Worm (Caenorhabditis elegans) whole organism, L1 larva: Measurements from ENCODE around the gene ddn-2.

Experiments
- C16A3.4 ChIP-seq: fragments of 150-350 bp; optimal IDR thresholded peaks from 2 replicates; lab custom pipeline; 2014; ENCODE audit warnings: missing biosample characterization, missing genetic modification characterization
- Y116A8C.19 ChIP-seq: sonication (generic microtip); optimal IDR thresholded peaks from 2 replicates; lab custom pipeline; 2016; ENCODE audit warnings: missing compliant biosample characterization, missing genetic modification characterization, borderline replicate concordance
- ceh-90 ChIP-seq: sonication (generic microtip); optimal IDR thresholded peaks from 2 replicates; lab custom pipeline; 2016; ENCODE audit warnings: missing genetic modification characterization, missing compliant biosample characterization
- ces-1 ChIP-seq: fragments of 150-350 bp; optimal IDR thresholded peaks from 2 replicates; lab custom pipeline; 2014; ENCODE audit warnings: missing biosample characterization, missing genetic modification reagents, missing genetic modification characterization
- efl-1 ChIP-seq, 4 experiments: fragments of 150-350 bp; optimal IDR thresholded peaks in 3 of 4; peaks in 1 of 4; 1 replicate in 1 of 4; 2 replicates in 3 of 4; lab custom pipeline; 2014; ENCODE audit warnings: missing biosample characterization in 2 of 4, missing genetic modification characterization in 2 of 4, missing genetic modification reagents in 2 of 4
- efl-3 ChIP-seq: fragments of 200-800 bp; sonication (Bioruptor generic); optimal IDR thresholded peaks from 2 replicates; lab custom pipeline; 2018; ENCODE audit warnings: mild to moderate bottlenecking, missing genetic modification characterization, missing compliant biosample characterization
- egl-13 ChIP-seq: sonication (generic microtip); optimal IDR thresholded peaks from 2 replicates; lab custom pipeline; 2016; ENCODE audit warnings: missing genotype, missing genetic modification reagents, missing genetic modification characterization, missing compliant biosample characterization
- elt-2 ChIP-seq: sonication (generic microtip); optimal IDR thresholded peaks from 2 replicates; lab custom pipeline; 2016; ENCODE audit warnings: missing genetic modification characterization, mild to moderate bottlenecking, inconsistent platforms, missing compliant biosample characterization, missing genetic modification reagents
- ets-5 ChIP-seq: fragments of 200-800 bp; sonication (Bioruptor generic); IDR thresholded peaks from 2 replicates; pipeline ENCODE4 v1.3.6; 2022; ENCODE audit warnings: missing genetic modification characterization, missing compliant biosample characterization
- fkh-10 ChIP-seq: sonication (generic microtip); optimal IDR thresholded peaks from 2 replicates; lab custom pipeline; 2017; ENCODE audit warnings: missing biosample characterization, missing genetic modification reagents, missing genetic modification characterization
- fos-1 ChIP-seq: fragments of 150-350 bp; optimal IDR thresholded peaks from 2 replicates; lab custom pipeline; 2014; ENCODE audit warnings: missing biosample characterization, missing genetic modification characterization
- hlh-4 ChIP-seq: sonication (generic microtip); optimal IDR thresholded peaks from 2 replicates; lab custom pipeline; 2016; ENCODE audit warnings: mild to moderate bottlenecking, missing genetic modification characterization, missing compliant biosample characterization
- isw-1 ChIP-seq: fragments of 200-800 bp; sonication (Bioruptor generic); IDR thresholded peaks from 2 replicates; pipeline ENCODE4 v1.3.6; 2022; ENCODE audit warnings: missing genetic modification characterization, missing compliant biosample characterization
- lin-13 ChIP-seq: fragments of 150-350 bp; optimal IDR thresholded peaks from 2 replicates; lab custom pipeline; 2014; ENCODE audit warnings: missing biosample characterization, missing genetic modification reagents, missing genetic modification characterization
- lin-35 ChIP-seq, 2 experiments: fragments of 150-350 bp; optimal IDR thresholded peaks; 2 replicates each; lab custom pipeline; 2014; ENCODE audit warnings: missing biosample characterization in 2 of 2, missing genetic modification characterization in 2 of 2, missing genetic modification reagents in 2 of 2
- lin-39 ChIP-seq: fragments of 150-350 bp; optimal IDR thresholded peaks from 2 replicates; lab custom pipeline; 2014; ENCODE audit warnings: missing biosample characterization, missing genetic modification reagents, missing genetic modification characterization
- lir-3 ChIP-seq: sonication (generic microtip); optimal IDR thresholded peaks from 2 replicates; lab custom pipeline; 2016; ENCODE audit warnings: mild to moderate bottlenecking, missing genetic modification characterization, moderate library complexity, missing compliant biosample characterization; ENCODE audit not compliant: poor library complexity
- mab-9 ChIP-seq: fragments of 200-800 bp; sonication (Bioruptor generic); IDR thresholded peaks from 2 replicates; pipeline ENCODE4 v1.3.6; 2022; ENCODE audit warnings: missing genetic modification reagents, missing genetic modification characterization, missing compliant biosample characterization
- nhr-12 ChIP-seq: sonication (generic microtip); optimal IDR thresholded peaks from 2 replicates; lab custom pipeline; 2017; ENCODE audit warnings: missing biosample characterization, missing genetic modification characterization
- nhr-19 ChIP-seq: fragments of 200-800 bp; sonication (Bioruptor generic); conservative IDR thresholded peaks from 2 replicates; pipeline ENCODE4 v1.3.6; 2022; ENCODE audit warnings: missing genetic modification characterization, missing compliant biosample characterization
- nhr-28 ChIP-seq: fragments of 150-350 bp; optimal IDR thresholded peaks from 2 replicates; lab custom pipeline; 2014; ENCODE audit warnings: missing biosample characterization, missing genetic modification characterization
- nhr-76 ChIP-seq: sonication (generic microtip); optimal IDR thresholded peaks from 2 replicates; lab custom pipeline; 2017; ENCODE audit warnings: missing biosample characterization, missing genetic modification characterization
- nhr-84 ChIP-seq: sonication (generic microtip); optimal IDR thresholded peaks from 2 replicates; lab custom pipeline; 2017; ENCODE audit warnings: missing biosample characterization, missing genetic modification characterization
- nhr-90 ChIP-seq: sonication (generic microtip); optimal IDR thresholded peaks from 2 replicates; lab custom pipeline; 2016; ENCODE audit warnings: mild to moderate bottlenecking, missing genetic modification characterization, missing compliant biosample characterization; ENCODE audit not compliant: poor library complexity
- pqm-1 ChIP-seq: sonication (generic microtip); optimal IDR thresholded peaks from 3 replicates; lab custom pipeline; 2017; ENCODE audit warnings: missing biosample characterization, missing genetic modification characterization
- skn-1 ChIP-seq: fragments of 150-350 bp; optimal IDR thresholded peaks from 2 replicates; lab custom pipeline; 2014; ENCODE audit warnings: missing biosample characterization, missing genetic modification characterization
- snu-23 ChIP-seq: sonication (generic microtip); optimal IDR thresholded peaks from 2 replicates; lab custom pipeline; 2016; ENCODE audit warnings: missing genetic modification characterization, missing compliant biosample characterization
- sox-4 ChIP-seq: sonication (generic microtip); optimal IDR thresholded peaks from 2 replicates; lab custom pipeline; 2016; ENCODE audit warnings: missing genetic modification characterization, missing compliant biosample characterization
- sptf-1 ChIP-seq: fragments of 150-350 bp; optimal IDR thresholded peaks from 2 replicates; lab custom pipeline; 2014; ENCODE audit warnings: missing biosample characterization, missing genetic modification characterization
- tbx-2 ChIP-seq: sonication (generic microtip); optimal IDR thresholded peaks from 2 replicates; lab custom pipeline; 2016; ENCODE audit warnings: missing genetic modification characterization, missing compliant biosample characterization
- unc-30 ChIP-seq: sonication (generic microtip); optimal IDR thresholded peaks from 2 replicates; lab custom pipeline; 2017; ENCODE audit warnings: missing biosample characterization, missing genetic modification characterization
- unc-86 ChIP-seq: sonication (generic microtip); optimal IDR thresholded peaks from 2 replicates; lab custom pipeline; 2016; ENCODE audit warnings: missing genetic modification characterization, missing compliant biosample characterization
- vab-15 ChIP-seq: sonication (generic microtip); optimal IDR thresholded peaks from 2 replicates; lab custom pipeline; 2017; ENCODE audit warnings: missing genotype, mild to moderate bottlenecking, missing genetic modification characterization, missing compliant biosample characterization
- xbp-1 ChIP-seq: sonication (generic microtip); optimal IDR thresholded peaks from 2 replicates; lab custom pipeline; 2016; ENCODE audit warnings: missing genetic modification characterization, missing compliant biosample characterization
- zag-1 ChIP-seq: fragments of 150-350 bp; optimal IDR thresholded peaks from 2 replicates; lab custom pipeline; 2014; ENCODE audit warnings: missing biosample characterization, missing genetic modification characterization

ddn-2 gene

DNA sequence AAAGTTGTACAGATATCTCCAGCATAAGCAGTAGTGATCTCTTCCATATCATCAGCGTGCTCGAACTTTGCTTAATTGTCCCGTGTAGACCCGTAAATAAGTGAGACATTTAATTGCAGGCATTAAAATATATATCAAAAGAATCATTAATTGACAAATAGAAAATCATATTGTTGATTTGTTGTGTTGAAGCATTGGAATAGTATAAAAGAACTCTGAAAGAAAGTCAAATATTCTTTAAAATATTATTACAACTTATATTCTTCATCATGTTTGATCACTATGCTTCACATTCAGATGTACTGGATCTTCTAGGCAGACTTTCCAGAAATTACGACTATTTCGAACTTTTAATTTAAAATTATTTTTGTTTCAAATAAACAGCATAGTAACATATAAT lies 16.7 kb downstream of the ddn-2 start, which contains the start of gene F58G1.8:
TSS of gene F58G1.8 (minus strand) at position 101 of the 400 bp plus-strand sequence.
- no peak for TF ChIP-seq lir-3 (tag; lab: Kevin White, UChicago)

DNA sequence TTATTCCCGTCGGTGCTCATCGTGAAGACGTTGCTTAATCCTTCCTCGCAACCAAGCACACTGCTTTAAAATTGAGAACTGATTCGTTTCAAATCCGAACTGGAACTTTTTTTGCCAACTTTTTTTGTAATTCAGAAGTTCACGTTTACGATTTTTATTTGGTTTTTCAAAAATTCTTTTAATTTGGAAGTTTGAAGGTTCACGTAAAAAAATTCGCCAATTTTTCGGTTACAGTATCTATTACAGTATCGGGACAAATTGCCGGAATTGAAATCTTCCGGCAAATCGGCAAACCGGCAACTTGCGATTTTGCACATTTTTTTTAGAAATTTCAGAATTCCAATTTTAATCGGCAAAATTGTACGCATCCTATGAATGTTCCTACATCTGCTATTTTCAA lies 19.4 kb downstream of the ddn-2 start, which contains the start of gene F58G1.3:
TSS of gene F58G1.3 (minus strand) at position 101 of the 400 bp plus-strand sequence.
- no peak for TF ChIP-seq zag-1 (tag; lab: Kevin White, UChicago)
- TF ChIP-seq lin-39 (tag; lab: Kevin White, UChicago), result no peak
- TF ChIP-seq efl-3 (GFP tag; lab: Kevin White, UChicago), result no peak
- no peak for TF ChIP-seq lir-3 (tag; lab: Kevin White, UChicago)
- TF ChIP-seq lin-13, result no peak
- TF ChIP-seq mab-9 (GFP tag; lab: Robert Waterston, UW), result no peak
- TF ChIP-seq nhr-28 (tag; lab: Kevin White, UChicago), result no peak
- no peak for TF ChIP-seq ces-1 (GFP tag; lab: Kevin White, UChicago)
- TF ChIP-seq unc-86 (tag; lab: Kevin White, UChicago), result no peak

DNA sequence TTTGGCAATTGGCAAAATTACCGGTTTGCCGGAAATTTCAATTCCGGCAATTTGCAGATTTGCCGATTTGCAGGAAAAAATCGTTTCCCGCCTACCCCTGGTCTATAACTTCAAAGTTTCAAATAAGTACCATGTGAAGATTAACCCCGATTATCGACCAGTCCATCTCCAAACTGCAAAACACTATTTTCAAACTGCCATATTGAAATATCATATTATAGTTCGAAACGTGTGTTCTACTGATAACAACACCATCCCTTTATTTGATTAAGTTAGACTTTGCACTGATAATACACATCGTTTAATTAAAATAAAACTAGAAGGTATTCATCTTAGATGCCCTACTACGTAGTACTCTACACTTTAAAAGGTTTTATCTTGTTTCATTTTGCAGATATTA lies 21.3 kb downstream of the ddn-2 start:
- TF ChIP-seq C16A3.4 (tag; lab: Kevin White, UChicago) (no peak), efl-1 (optimal IDR thresholded peaks at IDR 0.05; lab: Kevin White, UChicago) (no peak), efl-1 (GFP tag; optimal IDR thresholded peaks at IDR 0.05 in 1 of 2; lab: Kevin White, UChicago) (peak in 1 of 2 experiments; percentile 49)
- TF ChIP-seq, all 84 proteins: peak for 1

- no peak for TF ChIP-seq skn-1
- no peak for TF ChIP-seq efl-1 (optimal IDR thresholded peaks at IDR 0.05; lab: Kevin White, UChicago)
- peak in 1 of 2 experiments; percentile 56 for TF ChIP-seq efl-1 (GFP tag; optimal IDR thresholded peaks at IDR 0.05 in 1 of 2; lab: Kevin White, UChicago)
- TF ChIP-seq xbp-1, result peak; percentile 46
- no peak for TF ChIP-seq egl-13
- no peak for TF ChIP-seq Y116A8C.19 (tag; lab: Kevin White, UChicago)
- TF ChIP-seq ets-5 (GFP tag; lab: Robert Waterston, UW), result no peak
- TF ChIP-seq nhr-19 (GFP tag; lab: Robert Waterston, UW), result no peak
- no peak for TF ChIP-seq hlh-4 (tag; lab: Kevin White, UChicago)
- no peak for TF ChIP-seq nhr-76 (tag; lab: Kevin White, UChicago)
- peak; percentile 69 for TF ChIP-seq elt-2 (tag; lab: Kevin White, UChicago)
- no peak for TF ChIP-seq nhr-12
- TF ChIP-seq pqm-1 (tag; lab: Kevin White, UChicago), result peak; percentile 3
- TF ChIP-seq fos-1 (tag; lab: Kevin White, UChicago), result no peak
- peak in 1 of 2 experiments; percentile 24 for TF ChIP-seq lin-35 (GFP tag; optimal IDR thresholded peaks at IDR 0.05; lab: Kevin White, UChicago)
- no peak for TF ChIP-seq nhr-90 (tag; lab: Kevin White, UChicago)
- TF ChIP-seq, all 84 proteins: peak for 5
Measured at ce11 chrII:12931456-12931923, 22.6 kb downstream of the ddn-2 start, which contains the start of gene dct-18. TSS of gene dct-18 (plus strand) at chrII:12931873.

ce11 chrII:12935259-12935658 lies 26.4 kb downstream of the ddn-2 start, which contains the start of gene lips-9:
TSS of gene lips-9 (minus strand) at chrII:12935359.
- TF ChIP-seq ceh-90 (no peak), unc-30 (tag; lab: Kevin White, UChicago) (no peak), fos-1 (tag; lab: Kevin White, UChicago) (no peak), egl-13 (no peak), xbp-1 (no peak), nhr-12 (no peak), sox-4 (no peak), isw-1 (no peak), fkh-10 (no peak), vab-15 (tag; lab: Kevin White, UChicago) (no peak), tbx-2 (tag; lab: Kevin White, UChicago) (no peak), snu-23 (GFP tag; lab: Kevin White, UChicago) (no peak), lin-35 (GFP tag; optimal IDR thresholded peaks at IDR 0.05; lab: Kevin White, UChicago) (no peak), sptf-1 (tag; lab: Kevin White, UChicago) (no peak), nhr-84 (tag; lab: Kevin White, UChicago) (no peak)
